Fruit fly (Drosophila melanogaster): Measurements from ENCODE around the gene ChAT.

ChAT gene

dm6 chr3R:18669812-18670211, 35.5 kb upstream of the ChAT start:
- TF ChIP-seq CG15696 (tag; optimal IDR thresholded peaks at IDR 0.05) (no peak), HLH54F (GFP tag; optimal IDR thresholded peaks at IDR 0.05) (no peak), CG4328 (GFP tag; optimal IDR thresholded peaks at IDR 0.05) (no peak), CG18619 (GFP tag; optimal IDR thresholded peaks at IDR 0.05) (no peak), sd (tag; optimal IDR thresholded peaks at IDR 0.05) (no peak), CG14710 (tag; optimal IDR thresholded peaks at IDR 0.05) (peak; percentile 7), ab (GFP tag; optimal IDR thresholded peaks at IDR 0.05) (no peak), croc (GFP tag; conservative IDR thresholded peaks at IDR 0.05) (no peak), CG4707 (GFP tag; optimal IDR thresholded peaks at IDR 0.05) (no peak), lab (GFP tag; optimal IDR thresholded peaks at IDR 0.05) (no peak), CG6689 (GFP tag; IDR thresholded peaks at IDR 0.05) (peak; percentile 18; the same call in 1 of the 2 replicates), Eip74EF (GFP tag; optimal IDR thresholded peaks at IDR 0.05) (no peak), CG6854 (GFP tag; optimal IDR thresholded peaks at IDR 0.05) (no peak), CG10565 (GFP tag; optimal IDR thresholded peaks at IDR 0.05) (no peak), Spps (tag; optimal IDR thresholded peaks at IDR 0.05) (no peak), tap (tag; optimal IDR thresholded peaks at IDR 0.05) (peak; percentile 12), chn (GFP tag; optimal IDR thresholded peaks at IDR 0.05) (peak; percentile 11), onecut (GFP tag; IDR thresholded peaks at IDR 0.05) (no peak; the same call in 1 of the 2 replicates), insv (GFP tag; optimal IDR thresholded peaks at IDR 0.05) (no peak), CG9215 (GFP tag; IDR thresholded peaks at IDR 0.05) (peak; percentile 24; the same call in 1 of the 2 replicates), CG13894 (tag; optimal IDR thresholded peaks at IDR 0.05) (no peak), CG11247 (GFP tag; IDR thresholded peaks at IDR 0.05) (no peak), bcd (GFP tag; optimal IDR thresholded peaks at IDR 0.05) (no peak), ro (GFP tag; IDR thresholded peaks at IDR 0.05) (no peak), CG6272 (GFP tag; IDR thresholded peaks at IDR 0.05) (0 out of 2 replicates have a peak, but pooled peaks have one; percentile 7), sens (GFP tag) (peak; percentile 73), Dll (GFP tag; IDR thresholded peaks at IDR 0.05; ENCODE audit: partially characterized antibody) (no peak), amos (GFP tag; IDR thresholded peaks at IDR 0.05; ENCODE audit: partially characterized antibody) (no peak), az2 (GFP tag; optimal IDR thresholded peaks at IDR 0.05) (peak; percentile 7), gem (tag; optimal IDR thresholded peaks at IDR 0.05) (no peak), CG11696 (GFP tag; IDR thresholded peaks at IDR 0.05) (no peak), CG17385 (GFP tag; optimal IDR thresholded peaks at IDR 0.05) (no peak), BtbVII (GFP tag; optimal IDR thresholded peaks at IDR 0.05) (peak; percentile 33), CG6683 (GFP tag; optimal IDR thresholded peaks at IDR 0.05) (no peak), CG14860 (GFP tag; IDR thresholded peaks at IDR 0.05; ENCODE audit: partially characterized antibody) (no peak), CG10543 (GFP tag; optimal IDR thresholded peaks at IDR 0.05) (peak; percentile 48), HLH3B (GFP tag; IDR thresholded peaks at IDR 0.05) (0 out of 2 replicates have a peak, but pooled peaks have one; percentile 20), Dek (tag; optimal IDR thresholded peaks at IDR 0.05) (no peak), CG8388 (GFP tag; optimal IDR thresholded peaks at IDR 0.05) (no peak), mirr (GFP tag; optimal IDR thresholded peaks at IDR 0.05) (no peak), zen2 (GFP tag; IDR thresholded peaks at IDR 0.05; ENCODE audit: partially characterized antibody) (no peak), CoRest (tag; optimal IDR thresholded peaks at IDR 0.05) (peak; percentile 33), tin (GFP tag; optimal IDR thresholded peaks at IDR 0.05) (peak; percentile 12), ara (GFP tag; IDR thresholded peaks at IDR 0.05) (no peak), Hr39 (optimal IDR thresholded peaks at IDR 0.05) (no peak), CG32767 (GFP tag; IDR thresholded peaks at IDR 0.05) (no peak), CG2116 (GFP tag; optimal IDR thresholded peaks at IDR 0.05) (no peak), CG18599 (GFP tag; optimal IDR thresholded peaks at IDR 0.05) (no peak), H15 (GFP tag; IDR thresholded peaks at IDR 0.05) (no peak), ci (GFP tag; IDR thresholded peaks at IDR 0.05) (no peak), Elba2 (GFP tag; optimal IDR thresholded peaks at IDR 0.05) (no peak)

Measured in whole organism, embryonic.